Worm (Caenorhabditis elegans): ENCODE measurements around the gene T24E12.12.
"Not testable (repeated sequence)": the region's sequence is repeated elsewhere in the genome, so short reads cannot be mapped to it uniquely, and the experiment has no call there.

Gene T24E12.12

DNA sequence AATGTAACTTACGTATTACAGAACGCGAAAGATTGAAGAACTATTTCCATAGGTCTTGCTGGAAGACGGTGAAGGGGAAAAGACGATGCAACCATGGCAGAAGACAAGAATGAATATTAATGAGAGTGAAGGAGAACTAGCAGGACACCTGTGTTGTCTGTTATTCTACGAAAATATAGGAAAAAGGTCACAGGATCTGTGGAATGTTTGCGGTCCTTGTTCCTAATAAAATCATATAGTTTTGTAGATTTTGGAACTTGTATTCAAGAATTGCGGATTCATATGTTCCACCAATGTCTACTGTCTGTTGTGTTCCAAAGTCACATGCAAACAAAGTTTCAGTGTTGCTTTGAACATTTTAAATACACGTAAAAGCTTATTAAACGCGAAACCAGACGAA, 6.9 kb upstream of the T24E12.12 start, which contains the start of gene sdz-11:
TSS of gene sdz-11 (minus strand) at position 101 of the 400 bp plus-strand sequence.
- no peak for TF ChIP-seq ceh-28 (tag; optimal IDR thresholded peaks at IDR 0.05)
- TF ChIP-seq lin-39 (tag; optimal IDR thresholded peaks at IDR 0.05), result no peak
- TF ChIP-seq snpc-4 (tag; optimal IDR thresholded peaks at IDR 0.05), result no peak
- TF ChIP-seq fkh-2 (tag; optimal IDR thresholded peaks at IDR 0.05), result no peak
- TF ChIP-seq egl-27 (tag; optimal IDR thresholded peaks at IDR 0.05), result no peak
- no peak for TF ChIP-seq ceh-9 (tag; optimal IDR thresholded peaks at IDR 0.05)
- no peak for TF ChIP-seq ztf-11 (tag; optimal IDR thresholded peaks at IDR 0.05)
- TF ChIP-seq elt-3 (tag; optimal IDR thresholded peaks at IDR 0.05), result no peak
- TF ChIP-seq eor-1 (tag; optimal IDR thresholded peaks at IDR 0.05), result no peak
- no peak for TF ChIP-seq nhr-12 (tag; optimal IDR thresholded peaks at IDR 0.05)
- no peak for TF ChIP-seq nhr-25 (tag; optimal IDR thresholded peaks at IDR 0.05)
- TF ChIP-seq ceh-16 (tag; optimal IDR thresholded peaks at IDR 0.05), result no peak

DNA sequence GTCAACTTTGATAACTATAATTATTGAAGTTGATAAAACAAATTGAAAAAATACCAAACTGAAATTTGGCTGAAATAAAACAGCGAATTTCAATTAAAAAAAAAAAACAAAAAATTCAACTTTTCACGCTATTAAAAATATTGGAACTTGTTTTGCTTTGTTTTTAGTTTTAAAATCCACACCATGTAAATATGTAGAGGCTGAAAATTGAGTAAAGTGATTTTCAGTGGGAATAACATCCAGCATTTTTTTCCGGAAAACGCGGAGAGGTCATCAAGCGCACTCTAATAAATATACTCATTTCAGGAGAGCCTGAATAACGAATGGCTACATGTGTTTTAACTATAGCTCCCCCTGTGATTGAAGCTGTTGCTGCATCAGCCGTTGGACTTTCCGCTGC, 5.5 kb upstream of the T24E12.12 start, which contains the start of gene rcd-1:
TSS of gene rcd-1 (plus strand) at position 301 of the 400 bp plus-strand sequence.
- no peak for TF ChIP-seq nhr-76 (tag; optimal IDR thresholded peaks at IDR 0.05)
- no peak for TF ChIP-seq lin-15B (tag; optimal IDR thresholded peaks at IDR 0.05)
- TF ChIP-seq nfya-1 (tag; optimal IDR thresholded peaks at IDR 0.05; ENCODE audit: insufficient read depth), result no peak
- TF ChIP-seq unc-62 (GFP tag; optimal IDR thresholded peaks at IDR 0.05), result no peak
- TF ChIP-seq zag-1 (tag; optimal IDR thresholded peaks at IDR 0.05), result no peak
- no peak for TF ChIP-seq fkh-10 (GFP tag; optimal IDR thresholded peaks at IDR 0.05)
- TF ChIP-seq mml-1 (tag; optimal IDR thresholded peaks at IDR 0.05), result no peak
- TF ChIP-seq ceh-9 (tag; optimal IDR thresholded peaks at IDR 0.05), result no peak
- no peak for TF ChIP-seq nhr-237 (tag; optimal IDR thresholded peaks at IDR 0.05)
- TF ChIP-seq nhr-28 (tag; optimal IDR thresholded peaks at IDR 0.05), result no peak
- TF ChIP-seq elt-3 (tag; optimal IDR thresholded peaks at IDR 0.05), result no peak
- TF ChIP-seq ama-1 (optimal IDR thresholded peaks at IDR 0.05), result no peak
- no peak for TF ChIP-seq ceh-82 (tag; optimal IDR thresholded peaks at IDR 0.05)
- no peak for TF ChIP-seq nhr-11 (tag; optimal IDR thresholded peaks at IDR 0.05)
- TF ChIP-seq mdl-1 (tag; optimal IDR thresholded peaks at IDR 0.05), result no peak
- no peak for TF ChIP-seq pqm-1 (tag; optimal IDR thresholded peaks at IDR 0.05)
- TF ChIP-seq nhr-67 (tag; optimal IDR thresholded peaks at IDR 0.05), result no peak

DNA sequence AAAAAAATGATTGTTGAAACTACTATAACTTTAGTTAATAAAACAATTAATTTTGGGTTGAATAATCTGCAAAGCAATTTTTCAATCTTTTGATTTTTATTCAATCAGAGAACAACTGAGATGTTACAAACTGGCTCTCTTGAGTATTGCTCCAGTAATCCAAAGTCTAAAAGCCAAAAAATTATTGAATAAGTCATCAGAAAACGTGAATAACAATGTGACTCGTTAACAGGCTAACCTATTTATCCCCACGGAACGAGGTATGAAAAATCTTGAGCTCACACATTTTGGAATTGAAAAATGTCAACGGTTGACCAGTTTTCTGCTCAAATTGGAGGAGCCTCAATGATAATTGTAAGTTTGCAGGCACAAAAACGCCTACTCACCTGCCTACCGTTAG, 1.6 kb upstream of the T24E12.12 start, which contains the start of gene srx-111:
TSS of gene srx-111 (plus strand) at position 301 of the 400 bp plus-strand sequence.
- TF ChIP-seq sea-2 (GFP tag; optimal IDR thresholded peaks at IDR 0.05) (no peak), ceh-82 (tag; optimal IDR thresholded peaks at IDR 0.05) (no peak), mdl-1 (tag; optimal IDR thresholded peaks at IDR 0.05) (no peak), unc-39 (tag; optimal IDR thresholded peaks at IDR 0.05) (no peak), nhr-28 (tag; optimal IDR thresholded peaks at IDR 0.05) (no peak), pha-4 (tag; optimal IDR thresholded peaks at IDR 0.05) (no peak), unc-62 (GFP tag; optimal IDR thresholded peaks at IDR 0.05) (no peak), pqm-1 (tag; optimal IDR thresholded peaks at IDR 0.05) (no peak), elt-1 (tag; optimal IDR thresholded peaks at IDR 0.05) (no peak), nhr-25 (tag; optimal IDR thresholded peaks at IDR 0.05) (no peak), nhr-12 (tag; optimal IDR thresholded peaks at IDR 0.05) (no peak), elt-3 (tag; optimal IDR thresholded peaks at IDR 0.05) (no peak), snpc-4 (tag; optimal IDR thresholded peaks at IDR 0.05) (no peak), fos-1 (tag; optimal IDR thresholded peaks at IDR 0.05) (no peak), daf-12 (tag; optimal IDR thresholded peaks at IDR 0.05) (no peak), ama-1 (optimal IDR thresholded peaks at IDR 0.05) (no peak), egl-27 (tag; optimal IDR thresholded peaks at IDR 0.05) (no peak), elt-2 (tag; optimal IDR thresholded peaks at IDR 0.05) (no peak), nhr-23 (tag; optimal IDR thresholded peaks at IDR 0.05) (no peak)

DNA sequence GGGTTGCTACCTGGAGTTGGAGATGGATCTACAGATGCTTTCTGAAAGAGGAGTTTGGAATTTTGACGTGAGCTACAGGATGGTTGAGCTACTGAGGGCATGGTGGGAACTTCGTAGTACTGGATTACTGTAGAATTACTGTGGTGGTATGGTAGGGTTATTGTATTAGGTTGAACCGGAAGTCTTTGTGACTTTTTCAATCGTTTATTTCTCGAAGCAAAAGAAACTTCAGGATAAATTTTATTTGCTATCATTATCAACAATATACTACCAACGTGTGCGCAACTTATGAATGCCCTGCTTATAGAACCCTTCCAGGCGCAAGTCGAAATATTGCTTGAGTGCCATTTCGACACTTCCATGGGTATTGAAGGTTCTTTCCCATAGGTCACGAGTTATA, 2.5 kb downstream of the T24E12.12 start, which contains the start of gene T24E12.6:
TSS of gene T24E12.6 (minus strand) at position 101 of the 400 bp plus-strand sequence.
- not testable (repeated sequence) for TF ChIP-seq elt-3, nhr-23, daf-12 (tag; optimal IDR thresholded peaks at IDR 0.05)

DNA sequence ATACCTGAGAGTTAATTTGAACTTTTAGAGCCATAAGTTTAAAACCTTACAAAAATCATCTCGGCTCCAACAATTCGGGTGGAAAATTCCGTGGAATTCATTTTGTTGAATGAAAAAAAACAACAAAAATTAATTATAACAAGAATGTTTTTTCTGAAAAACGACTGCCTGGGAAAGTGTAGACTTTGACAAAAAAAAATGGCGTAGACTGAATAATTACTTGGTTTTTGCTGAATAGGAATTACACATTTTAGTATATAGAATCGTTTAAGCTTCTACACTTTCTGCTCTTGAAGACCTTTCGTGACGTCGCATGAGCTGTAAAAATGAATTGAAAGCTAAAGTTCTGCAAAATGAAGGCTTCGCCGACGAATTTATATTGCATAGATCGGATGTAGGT, 5.4 kb downstream of the T24E12.12 start, which contains the start of gene srx-112:
TSS of gene srx-112 (minus strand) at position 101 of the 400 bp plus-strand sequence.
- no peak for TF ChIP-seq sea-2 (GFP tag; optimal IDR thresholded peaks at IDR 0.05)
- TF ChIP-seq hmg-11 (tag; optimal IDR thresholded peaks at IDR 0.05), result no peak
- TF ChIP-seq jun-1 (tag; optimal IDR thresholded peaks at IDR 0.05), result no peak
- TF ChIP-seq ceh-16 (tag; optimal IDR thresholded peaks at IDR 0.05), result no peak
- TF ChIP-seq nhr-12 (tag; optimal IDR thresholded peaks at IDR 0.05), result no peak
- no peak for TF ChIP-seq nhr-25 (tag; optimal IDR thresholded peaks at IDR 0.05)
- no peak for TF ChIP-seq nhr-43 (tag; optimal IDR thresholded peaks at IDR 0.05; ENCODE audit: poor library complexity, severe bottlenecking)
